Fruit fly (Drosophila melanogaster) whole organism, embryonic: ENCODE measurements around the gene mthl11.
A peak's percentile ranks its signal among the peaks of the same experiment; 100 is the strongest.

Experiments used
- CG10431 ChIP-seq: fragments of 200-800 bp; sonication (Bioruptor generic); optimal IDR thresholded peaks from 3 replicates; lab custom pipeline; 2018; ENCODE audit warnings: missing biosample characterization, mild to moderate bottlenecking, missing genetic modification characterization
- CG12155 ChIP-seq: fragments of 200-800 bp; sonication (Bioruptor generic); optimal IDR thresholded peaks from 3 replicates; lab custom pipeline; 2016; ENCODE audit warnings: missing biosample characterization, missing genetic modification characterization
- CG1233 ChIP-seq: fragments of 200-800 bp; sonication (Bioruptor generic); optimal IDR thresholded peaks from 4 replicates; lab custom pipeline; 2018; ENCODE audit warnings: missing biosample characterization, mild to moderate bottlenecking, missing genetic modification characterization
- CG13296 ChIP-seq: fragments of 200-800 bp; sonication (Bioruptor generic); optimal IDR thresholded peaks from 3 replicates; lab custom pipeline; 2018; ENCODE audit warnings: missing biosample characterization, mild to moderate bottlenecking, missing genetic modification characterization
- CG14860 ChIP-seq: fragments of 200-800 bp; sonication (Bioruptor generic); IDR thresholded peaks from 3 replicates; pipeline ENCODE4 v1.3.6; 2022; ENCODE audit warnings: missing biosample characterization, missing genetic modification characterization; ENCODE audit not compliant: partially characterized antibody
- CG15514 ChIP-seq: fragments of 200-800 bp; sonication (Bioruptor generic); optimal IDR thresholded peaks from 3 replicates; lab custom pipeline; 2017; ENCODE audit warnings: missing biosample characterization, missing genetic modification characterization, mild to moderate bottlenecking, moderate library complexity, missing genetic modification reagents
- CG17912 ChIP-seq: fragments of 200-800 bp; sonication (Bioruptor generic); optimal IDR thresholded peaks from 2 replicates; lab custom pipeline; 2018; ENCODE audit warnings: missing biosample characterization, mild to moderate bottlenecking, missing genetic modification characterization
- CG18599 ChIP-seq: fragments of 200-800 bp; sonication (Bioruptor generic); optimal IDR thresholded peaks from 3 replicates; lab custom pipeline; 2017; ENCODE audit warnings: missing biosample characterization, missing genetic modification characterization, mild to moderate bottlenecking, moderate library complexity, missing genetic modification reagents
- CG3407 ChIP-seq: fragments of 200-800 bp; sonication (Bioruptor generic); optimal IDR thresholded peaks from 2 replicates; lab custom pipeline; 2018; ENCODE audit warnings: missing biosample characterization, mild to moderate bottlenecking, missing genetic modification characterization
- CG3847 ChIP-seq: fragments of 200-800 bp; sonication (Bioruptor generic); IDR thresholded peaks from 2 replicates; pipeline ENCODE4 v1.3.6; 2022; ENCODE audit warnings: missing biosample characterization, missing genetic modification characterization
- CG4707 ChIP-seq: fragments of 200-800 bp; sonication (Bioruptor generic); optimal IDR thresholded peaks from 2 replicates; lab custom pipeline; 2018; ENCODE audit warnings: missing biosample characterization, mild to moderate bottlenecking, missing genetic modification characterization, moderate library complexity
- CG5953 ChIP-seq: fragments of 200-800 bp; sonication (Bioruptor generic); IDR thresholded peaks from 2 replicates; pipeline ENCODE4 v1.3.6; 2022; ENCODE audit warnings: missing biosample characterization, missing genetic modification characterization
- CG8281 ChIP-seq: fragments of 200-800 bp; sonication (Bioruptor generic); optimal IDR thresholded peaks from 2 replicates; lab custom pipeline; 2018; ENCODE audit warnings: missing biosample characterization, mild to moderate bottlenecking, missing genetic modification characterization, moderate library complexity
- CG9797 ChIP-seq: fragments of 200-800 bp; sonication (Bioruptor generic); optimal IDR thresholded peaks from 3 replicates; lab custom pipeline; 2018; ENCODE audit warnings: missing biosample characterization, mild to moderate bottlenecking, missing genetic modification characterization
- CG9817 ChIP-seq: fragments of 200-800 bp; sonication (Bioruptor generic); optimal IDR thresholded peaks from 2 replicates; lab custom pipeline; 2018; ENCODE audit warnings: missing biosample characterization, mild to moderate bottlenecking, missing genetic modification characterization, moderate library complexity
- HmgD ChIP-seq: fragments of 200-800 bp; sonication (Bioruptor generic); optimal IDR thresholded peaks from 3 replicates; lab custom pipeline; 2016; ENCODE audit warnings: missing biosample characterization, missing genetic modification characterization
- Hmx ChIP-seq: fragments of 200-800 bp; sonication (Bioruptor generic); optimal IDR thresholded peaks from 2 replicates; lab custom pipeline; 2016; ENCODE audit warnings: missing biosample characterization, missing genetic modification characterization
- Hr78 ChIP-seq, 2 experiments: fragments of 200-800 bp in 1 of 2; fragments of >200 bp in 1 of 2; sonication (Bioruptor generic) in 1 of 2; optimal IDR thresholded peaks; 2 replicates each; lab custom pipeline; 2017 to 2019; ENCODE audit warnings: missing biosample characterization in 2 of 2, missing genetic modification characterization in 2 of 2, mild to moderate bottlenecking in 1 of 2, moderate library complexity in 1 of 2
- Hsf ChIP-seq: fragments of 200-800 bp; sonication (Bioruptor generic); optimal IDR thresholded peaks from 3 replicates; lab custom pipeline; 2016; ENCODE audit warnings: missing biosample characterization, missing genetic modification characterization
- Lhr ChIP-seq: fragments of 200-800 bp; sonication (Bioruptor generic); optimal IDR thresholded peaks from 3 replicates; lab custom pipeline; 2017; ENCODE audit warnings: mild to moderate bottlenecking, missing biosample characterization, missing genetic modification reagents, missing genetic modification characterization
- MESR4 ChIP-seq: fragments of 200-800 bp; sonication (Bioruptor generic); optimal IDR thresholded peaks from 2 replicates; lab custom pipeline; 2018; ENCODE audit warnings: missing biosample characterization, mild to moderate bottlenecking, missing genetic modification characterization, moderate library complexity
- NC2α ChIP-seq: fragments of 200-800 bp; sonication (Bioruptor generic); optimal IDR thresholded peaks from 2 replicates; lab custom pipeline; 2016; ENCODE audit warnings: missing biosample characterization, missing genetic modification characterization
- NC2β ChIP-seq: fragments of 200-800 bp; sonication (Bioruptor generic); optimal IDR thresholded peaks from 2 replicates; lab custom pipeline; 2016; ENCODE audit warnings: missing biosample characterization, missing genetic modification characterization
- Nf-YB ChIP-seq: fragments of 200-800 bp; sonication (Bioruptor generic); optimal IDR thresholded peaks from 3 replicates; lab custom pipeline; 2019; ENCODE audit warnings: missing biosample characterization, mild to moderate bottlenecking, missing genetic modification characterization, moderate library complexity
- Opbp ChIP-seq: fragments of 200-800 bp; sonication (Bioruptor generic); IDR thresholded peaks from 3 replicates; pipeline ENCODE4 v1.3.6; 2022; ENCODE audit warnings: missing biosample characterization, missing genetic modification characterization; ENCODE audit not compliant: partially characterized antibody
- PHDP ChIP-seq: fragments of 200-800 bp; sonication (Bioruptor generic); optimal IDR thresholded peaks from 3 replicates; lab custom pipeline; 2018; ENCODE audit warnings: missing biosample characterization, mild to moderate bottlenecking, missing genetic modification characterization, moderate library complexity
- chinmo ChIP-seq: fragments of 200-800 bp; sonication (Bioruptor generic); IDR thresholded peaks from 4 replicates; pipeline ENCODE4 v1.3.6; 2022; ENCODE audit warnings: missing biosample characterization, missing genetic modification characterization; ENCODE audit not compliant: partially characterized antibody
- danr ChIP-seq: fragments of 200-800 bp; sonication (Bioruptor generic); IDR thresholded peaks from 2 replicates; pipeline ENCODE4 v1.3.6; 2022; ENCODE audit warnings: missing biosample characterization, missing genetic modification characterization
- dysf ChIP-seq: fragments of 200-800 bp; sonication (Bioruptor generic); IDR thresholded peaks from 3 replicates; pipeline ENCODE4 v1.3.6; 2022; ENCODE audit warnings: missing biosample characterization, missing genetic modification characterization
- eve ChIP-seq, 2 experiments: fragments of >200 bp; optimal IDR thresholded peaks; 2 replicates each; lab custom pipeline; 2017; ENCODE audit warnings: missing biosample characterization in 2 of 2, missing genetic modification characterization in 2 of 2
- fru ChIP-seq: fragments of >200 bp; optimal IDR thresholded peaks from 2 replicates; lab custom pipeline; 2017
- ftz-f1 ChIP-seq: fragments of 200-800 bp; sonication (Bioruptor generic); optimal IDR thresholded peaks from 2 replicates; lab custom pipeline; 2016; ENCODE audit warnings: missing biosample characterization, missing genetic modification characterization
- insv ChIP-seq, 2 experiments: fragments of 200-800 bp; sonication (Bioruptor generic); optimal IDR thresholded peaks; 3 replicates each; lab custom pipeline; 2016 to 2018; ENCODE audit warnings: missing biosample characterization in 2 of 2, missing genetic modification characterization in 2 of 2
- jumu ChIP-seq: fragments of 200-800 bp; sonication (Bioruptor generic); optimal IDR thresholded peaks from 3 replicates; lab custom pipeline; 2016; ENCODE audit warnings: missing biosample characterization, missing genetic modification characterization
- ken ChIP-seq: fragments of 200-800 bp; sonication (Bioruptor generic); IDR thresholded peaks from 3 replicates; pipeline ENCODE4 v1.3.6; 2022; ENCODE audit warnings: missing biosample characterization, missing genetic modification characterization
- klu ChIP-seq: fragments of 200-800 bp; sonication (Bioruptor generic); IDR thresholded peaks from 2 replicates; pipeline ENCODE4 v1.3.6; 2022; ENCODE audit warnings: missing biosample characterization, missing genetic modification characterization
- knrl ChIP-seq: fragments of 200-800 bp; sonication (Bioruptor generic); IDR thresholded peaks from 3 replicates; pipeline ENCODE4 v1.3.6; 2022; ENCODE audit warnings: missing biosample characterization, missing genetic modification characterization; ENCODE audit not compliant: partially characterized antibody
- lmd ChIP-seq: fragments of 200-800 bp; sonication (Bioruptor generic); IDR thresholded peaks from 2 replicates; pipeline ENCODE4 v1.3.6; 2022; ENCODE audit warnings: missing biosample characterization, missing genetic modification characterization
- lola ChIP-seq, 3 experiments: fragments of >200 bp in 2 of 3; fragments of 200-800 bp in 1 of 3; sonication (Bioruptor generic) in 1 of 3; optimal IDR thresholded peaks; 2 replicates each; lab custom pipeline; 2017 to 2019; ENCODE audit warnings: missing biosample characterization in 3 of 3, missing genetic modification characterization in 3 of 3, mild to moderate bottlenecking in 1 of 3, moderate library complexity in 1 of 3
- phol ChIP-seq: fragments of 200-800 bp; sonication (Bioruptor generic); optimal IDR thresholded peaks from 3 replicates; lab custom pipeline; 2018; ENCODE audit warnings: missing biosample characterization, mild to moderate bottlenecking, missing genetic modification characterization, moderate library complexity
- ranshi ChIP-seq: fragments of 200-800 bp; sonication (Bioruptor generic); IDR thresholded peaks from 2 replicates; pipeline ENCODE4 v1.3.6; 2022; ENCODE audit warnings: missing biosample characterization, missing genetic modification characterization
- repo ChIP-seq: fragments of 200-800 bp; sonication (Bioruptor generic); optimal IDR thresholded peaks from 2 replicates; lab custom pipeline; 2016; ENCODE audit warnings: missing biosample characterization, missing genetic modification characterization
- seq ChIP-seq: fragments of 200-800 bp; sonication (Bioruptor generic); IDR thresholded peaks from 2 replicates; pipeline ENCODE4 v1.3.6; 2022; ENCODE audit warnings: missing biosample characterization, missing genetic modification characterization
- slbo ChIP-seq: fragments of 200-800 bp; sonication (Bioruptor generic); IDR thresholded peaks from 2 replicates; pipeline ENCODE4 v1.3.6; 2022; ENCODE audit warnings: missing biosample characterization, missing genetic modification characterization
- tup ChIP-seq: fragments of 200-800 bp; sonication (Bioruptor generic); optimal IDR thresholded peaks from 2 replicates; lab custom pipeline; 2016; ENCODE audit warnings: missing biosample characterization, mild to moderate bottlenecking, missing genetic modification characterization, moderate library complexity
- wdn ChIP-seq: fragments of 200-800 bp; sonication (Bioruptor generic); IDR thresholded peaks from 2 replicates; pipeline ENCODE4 v1.3.6; 2022; ENCODE audit warnings: missing biosample characterization, missing genetic modification characterization
- wek ChIP-seq: fragments of 200-800 bp; sonication (Bioruptor generic); optimal IDR thresholded peaks from 3 replicates; lab custom pipeline; 2018; ENCODE audit warnings: missing biosample characterization, mild to moderate bottlenecking, missing genetic modification characterization, moderate library complexity
- zfh2 ChIP-seq: fragments of 200-800 bp; sonication (Bioruptor generic); optimal IDR thresholded peaks from 2 replicates; lab custom pipeline; 2016; ENCODE audit warnings: missing biosample characterization, missing genetic modification characterization

Gene mthl11

DNA sequence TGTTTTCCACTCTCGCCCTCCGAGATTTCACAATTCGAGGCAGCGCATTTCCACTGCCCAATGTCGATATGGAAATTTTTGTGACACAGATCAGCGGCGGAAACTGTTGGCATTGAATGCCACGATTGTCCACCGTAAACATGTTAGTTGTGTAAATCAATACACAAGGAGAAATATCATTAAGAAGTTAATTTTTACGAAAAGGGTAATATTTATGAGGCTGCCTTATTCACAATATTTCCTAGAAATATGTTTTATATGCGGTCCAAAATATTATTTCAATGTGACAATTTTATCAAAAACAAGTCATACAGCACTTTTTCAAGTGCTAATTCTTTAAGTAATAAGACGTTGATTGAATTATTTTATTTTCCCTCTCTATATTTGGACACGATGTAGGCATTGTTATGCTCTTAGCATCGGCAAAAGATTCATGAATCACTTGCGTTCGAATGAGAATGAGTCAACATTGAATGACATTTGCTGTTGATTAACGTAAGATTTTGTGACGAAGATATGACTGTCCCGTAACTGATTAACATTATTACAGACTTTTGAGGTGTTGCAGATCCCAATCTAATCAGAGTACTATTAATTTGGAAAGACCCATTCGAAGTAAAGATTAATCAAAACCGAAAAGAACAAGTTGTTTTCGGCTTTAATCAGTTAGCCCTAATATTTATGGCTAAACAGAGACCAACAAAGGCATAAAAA is 7.0 kb upstream of the mthl11 start (continued):
- TF ChIP-seq insv (GFP tag; optimal IDR thresholded peaks at IDR 0.05; lab: Kevin White, UChicago) = peak in 1 of 2 experiments; percentile 38
- TF ChIP-seq ken (GFP tag; lab: Robert Waterston, UW) = peak; percentile 66; the same call in 2 of the 3 replicates
- TF ChIP-seq PHDP = peak; percentile 91
- TF ChIP-seq jumu (GFP tag; lab: Kevin White, UChicago) = peak; percentile 39
- peak; percentile 60 for TF ChIP-seq wek (GFP tag; lab: Kevin White, UChicago)
- peak; percentile 87 for TF ChIP-seq Hsf (GFP tag; lab: Kevin White, UChicago)
- TF ChIP-seq tup (GFP tag; lab: Kevin White, UChicago) = no peak
- peak; percentile 69 for TF ChIP-seq CG5953 (GFP tag; lab: Robert Waterston, UW)
- peak; percentile 7 for TF ChIP-seq Lhr (GFP tag; lab: Kevin White, UChicago)
- TF ChIP-seq CG8281 (tag; lab: Kevin White, UChicago) = peak; percentile 64
- no peak for TF ChIP-seq CG10431
- no peak for TF ChIP-seq Opbp (GFP tag; lab: Robert Waterston, UW)
- no peak for TF ChIP-seq knrl (GFP tag; lab: Robert Waterston, UW)
- TF ChIP-seq CG9817 (tag; lab: Kevin White, UChicago) = peak; percentile 82
- TF ChIP-seq Hr78 (GFP tag; optimal IDR thresholded peaks at IDR 0.05; lab: Kevin White, UChicago) = peak in 1 of 2 experiments; percentile 72
- TF ChIP-seq phol (tag; lab: Kevin White, UChicago) = peak; percentile 74
- TF ChIP-seq CG15514 = peak; percentile 75
- TF ChIP-seq zfh2 = no peak
- TF ChIP-seq lola (GFP tag; optimal IDR thresholded peaks at IDR 0.05; lab: Kevin White, UChicago) = peak in 1 of 3 experiments; percentile 57
- no peak for TF ChIP-seq CG9797 (GFP tag; lab: Kevin White, UChicago)
- TF ChIP-seq CG18599 = peak; percentile 62
- TF ChIP-seq CG17912 (GFP tag; lab: Kevin White, UChicago) = no peak
- peak; percentile 39 for TF ChIP-seq CG4707 (GFP tag; lab: Kevin White, UChicago)
- TF ChIP-seq lmd (GFP tag; lab: Robert Waterston, UW) = peak; percentile 88; the same call in 1 of the 2 replicates
- TF ChIP-seq fru (lab: Kevin White, UChicago) = no peak
- peak; percentile 80 for TF ChIP-seq CG13296 (GFP tag; lab: Kevin White, UChicago)
- TF ChIP-seq slbo (GFP tag; lab: Robert Waterston, UW) = peak; percentile 91
- TF ChIP-seq NC2β (GFP tag; lab: Kevin White, UChicago) = peak; percentile 23
- TF ChIP-seq dysf (GFP tag; lab: Robert Waterston, UW) = peak; percentile 93
- TF ChIP-seq repo (GFP tag; lab: Kevin White, UChicago) = peak; percentile 76
- peak in 1 of 2 experiments; percentile 78 for TF ChIP-seq eve (GFP tag; optimal IDR thresholded peaks at IDR 0.05; lab: Kevin White, UChicago)
- TF ChIP-seq danr = peak; percentile 64; the same call in 1 of the 2 replicates
- TF ChIP-seq CG3847 (GFP tag; lab: Robert Waterston, UW) = peak; percentile 78
- peak; percentile 65 for TF ChIP-seq CG12155
- TF ChIP-seq ftz-f1 (GFP tag; lab: Kevin White, UChicago) = peak; percentile 87
- peak; percentile 80; the same call in 1 of the 2 replicates for TF ChIP-seq ranshi (GFP tag; lab: Robert Waterston, UW)
- peak; percentile 43 for TF ChIP-seq NC2α (GFP tag; lab: Kevin White, UChicago)
- no peak for TF ChIP-seq Hmx (GFP tag; lab: Kevin White, UChicago)
- TF ChIP-seq klu (GFP tag; lab: Robert Waterston, UW) = no peak
- peak; percentile 93 for TF ChIP-seq seq (GFP tag; lab: Robert Waterston, UW)
- peak; percentile 65 for TF ChIP-seq CG3407 (GFP tag; lab: Kevin White, UChicago)
- peak; percentile 71; the same call in 1 of the 4 replicates for TF ChIP-seq chinmo
- TF ChIP-seq Nf-YB (GFP tag; lab: Kevin White, UChicago) = peak; percentile 57
- TF ChIP-seq CG14860 (GFP tag; lab: Robert Waterston, UW) = no peak
- peak; percentile 80 for TF ChIP-seq wdn (GFP tag; lab: Robert Waterston, UW)
- peak; percentile 60 for TF ChIP-seq CG1233
- no peak for TF ChIP-seq HmgD (GFP tag; lab: Kevin White, UChicago)
- no peak for TF ChIP-seq MESR4 (GFP tag; lab: Kevin White, UChicago)
